Fruit fly (Drosophila melanogaster): ENCODE data around the gene CG6216.
A peak's percentile ranks its signal among the peaks of the same experiment; 100 is the strongest.

dm6 chr3L:11118627-11119395, 31.8 kb downstream of the CG6216 start:
- TF ChIP-seq OdsH (GFP tag; optimal IDR thresholded peaks at IDR 0.05) (peak; percentile 28), CG9705 (GFP tag; optimal IDR thresholded peaks at IDR 0.05) (peak; percentile 23), Myc (optimal IDR thresholded peaks at IDR 0.05) (no peak), pan (optimal IDR thresholded peaks at IDR 0.05) (no peak), Hr78 (GFP tag; optimal IDR thresholded peaks at IDR 0.05) (no peak), psq (GFP tag; optimal IDR thresholded peaks at IDR 0.05) (peak; percentile 46), lola (GFP tag; optimal IDR thresholded peaks at IDR 0.05) (no peak), usp (GFP tag; optimal IDR thresholded peaks at IDR 0.05) (no peak), ey (GFP tag; optimal IDR thresholded peaks at IDR 0.05) (no peak), h (GFP tag; optimal IDR thresholded peaks at IDR 0.05) (peak; percentile 43), Dfd (GFP tag; optimal IDR thresholded peaks at IDR 0.05) (no peak), CG32264 (GFP tag; optimal IDR thresholded peaks at IDR 0.05) (no peak), br (GFP tag; optimal IDR thresholded peaks at IDR 0.05) (no peak), Rel (GFP tag; optimal IDR thresholded peaks at IDR 0.05) (no peak), Rel (tag; optimal IDR thresholded peaks at IDR 0.05) (no peak)

Measured in whole organism, wandering third instar larva.